Fruit fly (Drosophila melanogaster): ENCODE results near the gene CG8840.

- TF ChIP-seq pan (optimal IDR thresholded peaks at IDR 0.05) (no peak), pan (GFP tag; optimal IDR thresholded peaks at IDR 0.05 in 1 of 2, IDR thresholded peaks at IDR 0.05 in 1 of 2) (no peak), ro (GFP tag; IDR thresholded peaks at IDR 0.05) (no peak)
Measured at dm6 chr2L:3426669-3427232, 16.4 kb downstream of the CG8840 start, which contains the start of gene Pgant2.

Measured in whole organism, embryonic.